Worm (Caenorhabditis elegans): ENCODE results near the gene chil-6.

ce11 chrII:9827852-9828251 is 29.8 kb downstream of the chil-6 start, which contains the start of gene eyg-1:
- TF ChIP-seq klf-2 (GFP tag; conservative IDR thresholded peaks at IDR 0.05) (no peak), flt-1 (GFP tag; IDR thresholded peaks at IDR 0.05) (no peak), ztf-29 (GFP tag; IDR thresholded peaks at IDR 0.05) (no peak), ztf-23 (GFP tag; IDR thresholded peaks at IDR 0.05) (no peak), ref-1 (GFP tag; conservative IDR thresholded peaks at IDR 0.05) (no peak)

All from whole organism, midembryonic.